Worm (Caenorhabditis elegans): ENCODE measurements around the gene nhr-188.

ce11 chrV:3874102-3874744 lies 16.6 kb upstream of the nhr-188 start, which contains the start of gene nhr-158:
- TF ChIP-seq alr-1 (tag; optimal IDR thresholded peaks at IDR 0.05; ENCODE audit: borderline replicate concordance) (no peak), nhr-85 (tag) (no peak), mep-1 (tag; optimal IDR thresholded peaks at IDR 0.05) (no peak)

All from whole organism, L1 larva.